Worm (Caenorhabditis elegans) whole organism, L2 larva: Measurements from ENCODE around the gene ugt-56.

Experiments
- C34F6.9 ChIP-seq: fragments of 150-350 bp; optimal IDR thresholded peaks from 2 replicates; lab custom pipeline; 2014; ENCODE audit warnings: missing biosample characterization, missing genetic modification characterization
- F13H6.1 ChIP-seq: sonication (generic microtip); optimal IDR thresholded peaks from 2 replicates; lab custom pipeline; 2016; ENCODE audit warnings: missing genetic modification characterization, missing compliant biosample characterization
- R02D3.7 ChIP-seq: fragments of 150-350 bp; optimal IDR thresholded peaks from 2 replicates; lab custom pipeline; 2014; ENCODE audit warnings: missing biosample characterization, missing genetic modification characterization
- Y55F3AM.14 ChIP-seq: fragments of 200-800 bp; sonication (Bioruptor generic); optimal IDR thresholded peaks from 2 replicates; lab custom pipeline; 2018; ENCODE audit warnings: mild to moderate bottlenecking, missing genetic modification characterization, missing compliant biosample characterization
- ZK546.5 ChIP-seq: sonication (generic microtip); optimal IDR thresholded peaks from 2 replicates; lab custom pipeline; 2017; ENCODE audit warnings: missing biosample characterization, missing genetic modification characterization
- alr-1 ChIP-seq: fragments of 150-350 bp; optimal IDR thresholded peaks from 2 replicates; lab custom pipeline; 2014; ENCODE audit warnings: missing biosample characterization, missing genetic modification characterization
- aly-2 ChIP-seq: fragments of 150-350 bp; optimal IDR thresholded peaks from 2 replicates; lab custom pipeline; 2014; ENCODE audit warnings: missing biosample characterization, missing genetic modification characterization
- ama-1 ChIP-seq: fragments of 150-350 bp; optimal IDR thresholded peaks from 2 replicates; lab custom pipeline; 2018; ENCODE audit warnings: inconsistent platforms
- blmp-1 ChIP-seq: sonication (generic microtip); optimal IDR thresholded peaks from 2 replicates; lab custom pipeline; 2017; ENCODE audit warnings: missing genetic modification characterization, mild to moderate bottlenecking, missing compliant biosample characterization, antibody characterized with exemption, moderate library complexity; ENCODE audit not compliant: insufficient read depth
- ceh-16 ChIP-seq: fragments of 150-350 bp; optimal IDR thresholded peaks from 2 replicates; lab custom pipeline; 2014; ENCODE audit warnings: missing biosample characterization, missing genetic modification characterization
- ceh-82 ChIP-seq: fragments of 150-350 bp; optimal IDR thresholded peaks from 2 replicates; lab custom pipeline; 2014; ENCODE audit warnings: missing biosample characterization, missing genetic modification characterization
- crh-2 ChIP-seq: sonication (generic microtip); optimal IDR thresholded peaks from 2 replicates; lab custom pipeline; 2017; ENCODE audit warnings: missing biosample characterization, missing genetic modification characterization
- dmd-4 ChIP-seq: sonication (generic microtip); optimal IDR thresholded peaks from 2 replicates; lab custom pipeline; 2017; ENCODE audit warnings: missing biosample characterization, missing genetic modification characterization
- egl-27 ChIP-seq: sonication (generic microtip); optimal IDR thresholded peaks from 3 replicates; lab custom pipeline; 2017; ENCODE audit warnings: missing biosample characterization, missing genetic modification reagents, missing genetic modification characterization
- elt-1 ChIP-seq: fragments of 150-350 bp; optimal IDR thresholded peaks from 2 replicates; lab custom pipeline; 2014; ENCODE audit warnings: missing biosample characterization, missing genetic modification characterization
- elt-3 ChIP-seq: sonication (generic microtip); optimal IDR thresholded peaks from 2 replicates; lab custom pipeline; 2017; ENCODE audit warnings: missing biosample characterization, missing genetic modification characterization
- fos-1 ChIP-seq: fragments of 150-350 bp; optimal IDR thresholded peaks from 2 replicates; lab custom pipeline; 2014; ENCODE audit warnings: missing biosample characterization, missing genetic modification characterization
- gmeb-1 ChIP-seq: fragments of 150-350 bp; optimal IDR thresholded peaks from 2 replicates; lab custom pipeline; 2014; ENCODE audit warnings: missing biosample characterization, missing genetic modification characterization
- lin-11 ChIP-seq: fragments of 150-350 bp; sonication (generic microtip); optimal IDR thresholded peaks from 2 replicates; lab custom pipeline; 2014; ENCODE audit warnings: missing biosample characterization, missing genetic modification characterization, inconsistent platforms, mixed read lengths
- lin-13 ChIP-seq: fragments of 150-350 bp; optimal IDR thresholded peaks from 2 replicates; lab custom pipeline; 2014; ENCODE audit warnings: missing biosample characterization, missing genetic modification reagents, missing genetic modification characterization
- lin-39 ChIP-seq: fragments of 150-350 bp; optimal IDR thresholded peaks from 2 replicates; lab custom pipeline; 2014; ENCODE audit warnings: missing biosample characterization, missing genetic modification reagents, missing genetic modification characterization
- lsy-2 ChIP-seq, 2 experiments: fragments of 150-350 bp in 1 of 2; sonication (generic microtip) in 1 of 2; optimal IDR thresholded peaks; 2 replicates each; lab custom pipeline; 2014 to 2017; ENCODE audit warnings: missing biosample characterization in 2 of 2, missing genetic modification characterization in 2 of 2
- mab-5 ChIP-seq: fragments of 150-350 bp; optimal IDR thresholded peaks from 2 replicates; lab custom pipeline; 2014; ENCODE audit warnings: missing biosample characterization, missing genetic modification characterization
- mbf-1 ChIP-seq: sonication (generic microtip); optimal IDR thresholded peaks from 2 replicates; lab custom pipeline; 2017; ENCODE audit warnings: missing biosample characterization, missing genetic modification characterization
- mdl-1 ChIP-seq, 2 experiments: fragments of 150-350 bp in 1 of 2; sonication (generic microtip) in 1 of 2; optimal IDR thresholded peaks; 2 replicates each; lab custom pipeline; 2017; ENCODE audit warnings: missing biosample characterization in 2 of 2, missing genetic modification characterization in 2 of 2
- nhr-10 ChIP-seq: sonication (generic microtip); optimal IDR thresholded peaks from 2 replicates; lab custom pipeline; 2017; ENCODE audit warnings: missing biosample characterization, missing genetic modification characterization
- nhr-11 ChIP-seq: fragments of 150-350 bp; optimal IDR thresholded peaks from 2 replicates; lab custom pipeline; 2014; ENCODE audit warnings: missing biosample characterization, missing genetic modification characterization
- nhr-12 ChIP-seq: fragments of 150-350 bp; optimal IDR thresholded peaks from 2 replicates; lab custom pipeline; 2014; ENCODE audit warnings: missing biosample characterization, missing genetic modification characterization
- nhr-129 ChIP-seq: fragments of 150-350 bp; optimal IDR thresholded peaks from 2 replicates; lab custom pipeline; 2014; ENCODE audit warnings: missing biosample characterization, missing genetic modification characterization
- nhr-21 ChIP-seq: fragments of 150-350 bp; optimal IDR thresholded peaks from 2 replicates; lab custom pipeline; 2014; ENCODE audit warnings: missing biosample characterization, missing genetic modification characterization
- nhr-23 ChIP-seq: fragments of 150-350 bp; optimal IDR thresholded peaks from 2 replicates; lab custom pipeline; 2014; ENCODE audit warnings: missing biosample characterization, missing genetic modification reagents, missing genetic modification characterization
- nhr-237 ChIP-seq: fragments of 150-350 bp; optimal IDR thresholded peaks from 2 replicates; lab custom pipeline; 2014; ENCODE audit warnings: missing biosample characterization, missing genetic modification characterization
- nhr-25 ChIP-seq: fragments of 150-350 bp; sonication (generic microtip); optimal IDR thresholded peaks from 3 replicates; lab custom pipeline; 2014; ENCODE audit warnings: missing biosample characterization, missing genetic modification characterization
- nhr-6 ChIP-seq: fragments of 150-350 bp; optimal IDR thresholded peaks from 2 replicates; lab custom pipeline; 2014; ENCODE audit warnings: missing biosample characterization, missing genetic modification characterization
- nhr-77 ChIP-seq: fragments of 150-350 bp; optimal IDR thresholded peaks from 2 replicates; lab custom pipeline; 2014; ENCODE audit warnings: missing biosample characterization, missing genetic modification characterization
- peb-1 ChIP-seq: fragments of 150-350 bp; optimal IDR thresholded peaks from 2 replicates; lab custom pipeline; 2014; ENCODE audit warnings: missing biosample characterization, missing genetic modification characterization
- sem-4 ChIP-seq: fragments of 150-350 bp; optimal IDR thresholded peaks from 2 replicates; lab custom pipeline; 2014; ENCODE audit warnings: missing biosample characterization, missing genetic modification reagents, missing genetic modification characterization
- skn-1 ChIP-seq: sonication (generic microtip); optimal IDR thresholded peaks from 2 replicates; lab custom pipeline; 2017; ENCODE audit warnings: missing biosample characterization, missing genetic modification characterization
- sma-3 ChIP-seq: sonication (generic microtip); optimal IDR thresholded peaks from 2 replicates; lab custom pipeline; 2016; ENCODE audit warnings: missing genetic modification reagents, missing genetic modification characterization, missing compliant biosample characterization
- sma-9 ChIP-seq, 2 experiments: fragments of 150-350 bp in 1 of 2; sonication (generic microtip) in 1 of 2; optimal IDR thresholded peaks; 2 replicates each; lab custom pipeline; 2014 to 2016; ENCODE audit warnings: missing genetic modification characterization in 2 of 2, mild to moderate bottlenecking in 1 of 2, missing biosample characterization in 1 of 2, missing compliant biosample characterization in 1 of 2, missing genetic modification reagents in 1 of 2, moderate library complexity in 1 of 2
- snpc-4 ChIP-seq: fragments of 150-350 bp; optimal IDR thresholded peaks from 2 replicates; lab custom pipeline; 2014; ENCODE audit warnings: missing biosample characterization, missing genetic modification characterization
- unc-39 ChIP-seq: fragments of 150-350 bp; optimal IDR thresholded peaks from 2 replicates; lab custom pipeline; 2014; ENCODE audit warnings: missing biosample characterization, missing genetic modification characterization
- unc-55 ChIP-seq: fragments of 150-350 bp; sonication (generic microtip); optimal IDR thresholded peaks from 3 replicates; lab custom pipeline; 2014; ENCODE audit warnings: missing biosample characterization, missing genetic modification reagents, missing genetic modification characterization
- unc-62 ChIP-seq: fragments of 150-350 bp; optimal IDR thresholded peaks from 2 replicates; lab custom pipeline; 2014; ENCODE audit warnings: missing biosample characterization, missing genetic modification reagents, missing genetic modification characterization
- zag-1 ChIP-seq: fragments of 150-350 bp; optimal IDR thresholded peaks from 2 replicates; lab custom pipeline; 2014; ENCODE audit warnings: missing biosample characterization, missing genetic modification characterization
- ztf-1 ChIP-seq: fragments of 200-800 bp; sonication (Bioruptor generic); conservative IDR thresholded peaks from 2 replicates; pipeline ENCODE4 v1.3.6; 2022; ENCODE audit warnings: missing genetic modification characterization, missing compliant biosample characterization
- ztf-11 ChIP-seq: sonication (generic microtip); optimal IDR thresholded peaks from 2 replicates; lab custom pipeline; 2017; ENCODE audit warnings: missing biosample characterization, missing genetic modification characterization
- ztf-4 ChIP-seq: fragments of 150-350 bp; optimal IDR thresholded peaks from 2 replicates; lab custom pipeline; 2014; ENCODE audit warnings: missing biosample characterization, missing genetic modification characterization

ugt-56 gene

DNA sequence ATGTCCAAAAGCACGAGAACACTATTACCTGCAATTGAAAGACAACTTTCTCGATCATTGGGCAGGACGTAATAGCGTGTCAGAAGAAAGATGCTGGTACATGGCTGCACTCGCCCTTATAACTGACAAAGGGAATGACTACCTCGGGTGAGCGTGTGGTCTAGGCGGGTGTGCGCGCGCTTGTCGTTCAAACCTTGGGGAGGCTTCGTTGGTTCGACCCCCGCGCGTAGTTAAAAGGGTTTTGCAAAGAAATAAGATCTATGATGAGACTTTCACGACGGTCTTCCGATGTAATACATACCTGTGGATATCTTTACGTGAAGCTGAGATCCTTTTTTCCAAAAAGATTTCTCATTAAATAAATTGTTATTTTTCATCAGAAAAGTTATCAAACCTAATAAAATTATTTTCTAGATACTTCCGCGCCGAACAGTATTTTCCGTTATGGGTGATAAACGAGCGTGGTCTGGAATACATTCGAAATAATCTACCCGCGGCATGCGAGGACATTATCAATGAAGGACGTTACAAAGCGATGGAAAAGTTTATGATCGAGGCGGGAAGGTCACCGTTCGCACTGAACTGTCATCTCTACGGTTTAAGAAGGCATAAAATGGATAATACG lies 44.8 kb downstream of the ugt-56 start:
- no peak for TF ChIP-seq ztf-11 (tag; lab: Kevin White, UChicago)
- no peak for TF ChIP-seq aly-2 (tag; lab: Kevin White, UChicago)
- peak; percentile 76 for TF ChIP-seq nhr-21 (tag; lab: Kevin White, UChicago)
- TF ChIP-seq elt-1 (tag; lab: Kevin White, UChicago), result no peak
- peak; percentile 51 for TF ChIP-seq mbf-1 (tag; lab: Kevin White, UChicago)
- peak; percentile 60 for TF ChIP-seq unc-62 (GFP tag; lab: Kevin White, UChicago)
- TF ChIP-seq R02D3.7 (tag; lab: Kevin White, UChicago), result no peak
- peak; percentile 73 for TF ChIP-seq gmeb-1 (tag; lab: Kevin White, UChicago)
- TF ChIP-seq ceh-82 (tag; lab: Kevin White, UChicago), result peak; percentile 82
- peak; percentile 86 for TF ChIP-seq nhr-11 (tag; lab: Kevin White, UChicago)
- no peak for TF ChIP-seq nhr-6 (tag; lab: Kevin White, UChicago)
- TF ChIP-seq nhr-77 (tag; lab: Kevin White, UChicago), result no peak
- peak; percentile 87 for TF ChIP-seq sem-4 (tag; lab: Kevin White, UChicago)
- peak; percentile 81 for TF ChIP-seq ztf-4 (tag; lab: Kevin White, UChicago)
- TF ChIP-seq skn-1 (tag; lab: Kevin White, UChicago), result no peak
- no peak for TF ChIP-seq dmd-4 (tag; lab: Kevin White, UChicago)
- peak; percentile 52 for TF ChIP-seq unc-39
- no peak for TF ChIP-seq lin-39 (tag; lab: Kevin White, UChicago)
- no peak for TF ChIP-seq nhr-12
- peak; percentile 21 for TF ChIP-seq nhr-10 (tag; lab: Kevin White, UChicago)
- TF ChIP-seq nhr-237 (tag; lab: Kevin White, UChicago), result peak; percentile 57
- no peak for TF ChIP-seq nhr-23 (tag; lab: Kevin White, UChicago)
- peak; percentile 59 for TF ChIP-seq snpc-4 (tag; lab: Kevin White, UChicago)
- peak; percentile 85 for TF ChIP-seq ceh-16 (tag; lab: Kevin White, UChicago)
- TF ChIP-seq nhr-129 (tag; lab: Kevin White, UChicago), result peak; percentile 85
- peak; percentile 68 for TF ChIP-seq lin-13
- TF ChIP-seq elt-3 (tag; lab: Kevin White, UChicago), result no peak
- TF ChIP-seq fos-1 (tag; lab: Kevin White, UChicago), result peak; percentile 59
- 0 out of 2 replicates have a peak, but pooled peaks have one; percentile 87 for TF ChIP-seq ztf-1
- TF ChIP-seq C34F6.9, result peak; percentile 65
- TF ChIP-seq alr-1 (tag; lab: Kevin White, UChicago), result no peak
- no peak for TF ChIP-seq ama-1 (lab: Kevin White, UChicago)
- peak; percentile 74 for TF ChIP-seq nhr-25 (tag; lab: Kevin White, UChicago)
- peak; percentile 76 for TF ChIP-seq lin-11 (tag; lab: Kevin White, UChicago)
- TF ChIP-seq ZK546.5 (tag; lab: Kevin White, UChicago), result no peak
- TF ChIP-seq mdl-1 (tag; optimal IDR thresholded peaks at IDR 0.05; lab: Kevin White, UChicago), result peak in 1 of 2 experiments; percentile 29
- peak; percentile 95 for TF ChIP-seq sma-9 (GFP tag; optimal IDR thresholded peaks at IDR 0.05; lab: Kevin White, UChicago)
- TF ChIP-seq sma-9 (tag; optimal IDR thresholded peaks at IDR 0.05; lab: Kevin White, UChicago), result no peak
- peak; percentile 73 for TF ChIP-seq egl-27 (tag; lab: Kevin White, UChicago)
- TF ChIP-seq sma-3, result peak; percentile 87
- peak; percentile 77 to 78 for TF ChIP-seq lsy-2 (tag; optimal IDR thresholded peaks at IDR 0.05; lab: Kevin White, UChicago)
- TF ChIP-seq F13H6.1 (tag; lab: Kevin White, UChicago), result peak; percentile 92
- peak; percentile 72 for TF ChIP-seq unc-55
- TF ChIP-seq crh-2 (tag; lab: Kevin White, UChicago), result peak; percentile 70
- peak; percentile 41 for TF ChIP-seq blmp-1
- peak; percentile 66 for TF ChIP-seq mab-5 (tag; lab: Kevin White, UChicago)
- TF ChIP-seq peb-1, result peak; percentile 1
- peak; percentile 77 for TF ChIP-seq zag-1
- peak; percentile 96 for TF ChIP-seq Y55F3AM.14 (GFP tag; lab: Kevin White, UChicago)
- TF ChIP-seq, all 48 proteins: peak for 33
